Worm (Caenorhabditis elegans): ENCODE measurements around the gene C15H11.11.

DNA sequence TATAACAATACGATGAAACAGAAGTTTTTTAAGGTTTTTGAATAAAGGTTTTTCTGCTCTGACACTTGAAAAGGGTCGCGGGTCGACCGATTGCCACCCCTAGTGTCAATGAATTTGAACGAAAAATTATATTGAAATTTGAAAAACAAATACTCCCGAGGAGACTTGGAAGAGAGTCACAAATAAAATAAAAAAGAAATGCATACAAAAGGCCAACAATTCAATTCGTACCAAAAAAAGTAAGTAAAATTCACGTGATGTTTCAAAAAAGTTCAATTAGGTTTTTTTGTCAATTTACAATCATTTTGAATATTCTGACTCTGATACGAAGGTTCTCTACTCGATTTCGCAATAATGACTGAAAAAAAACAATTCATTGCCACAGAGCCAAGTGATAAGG, 21.8 kb upstream of the C15H11.11 start, which contains the start of gene C15H11.1:
- no peak for TF ChIP-seq ama-1 (optimal IDR thresholded peaks at IDR 0.05)
- no peak for TF ChIP-seq fkh-10 (GFP tag; optimal IDR thresholded peaks at IDR 0.05)
- TF ChIP-seq ceh-9 (tag; optimal IDR thresholded peaks at IDR 0.05), result no peak
- no peak for TF ChIP-seq unc-55 (GFP tag; optimal IDR thresholded peaks at IDR 0.05)
- TF ChIP-seq pag-3 (tag; optimal IDR thresholded peaks at IDR 0.05; ENCODE audit: borderline replicate concordance), result no peak
- TF ChIP-seq zip-5 (tag; optimal IDR thresholded peaks at IDR 0.05), result no peak
- no peak for TF ChIP-seq pqm-1 (tag; optimal IDR thresholded peaks at IDR 0.05)
- no peak for TF ChIP-seq K02D7.2 (tag; optimal IDR thresholded peaks at IDR 0.05)
- TF ChIP-seq ceh-18 (tag; optimal IDR thresholded peaks at IDR 0.05), result no peak
- TF ChIP-seq ceh-48 (tag; optimal IDR thresholded peaks at IDR 0.05), result no peak
- TF ChIP-seq C08G9.2 (tag; optimal IDR thresholded peaks at IDR 0.05), result no peak

Measured in whole organism, late embryonic.